Worm (Caenorhabditis elegans) whole organism, L1 larva: Measurements from ENCODE around the gene fbxl-2.

Experiments
- C34B4.2 ChIP-seq: sonication (generic microtip); optimal IDR thresholded peaks from 2 replicates; lab custom pipeline; 2017; ENCODE audit warnings: mild to moderate bottlenecking, missing genetic modification characterization, missing compliant biosample characterization
- F16B12.6 ChIP-seq: fragments of 150-350 bp; optimal IDR thresholded peaks from 2 replicates; lab custom pipeline; 2014; ENCODE audit warnings: missing biosample characterization, missing genetic modification characterization
- Y116A8C.19 ChIP-seq: sonication (generic microtip); optimal IDR thresholded peaks from 2 replicates; lab custom pipeline; 2016; ENCODE audit warnings: missing compliant biosample characterization, missing genetic modification characterization, borderline replicate concordance
- aha-1 ChIP-seq: fragments of 150-350 bp; optimal IDR thresholded peaks from 2 replicates; lab custom pipeline; 2014; ENCODE audit warnings: missing biosample characterization, missing genetic modification characterization
- alr-1 ChIP-seq: fragments of 200-800 bp; sonication (Bioruptor generic); optimal IDR thresholded peaks from 2 replicates; lab custom pipeline; 2018; ENCODE audit warnings: borderline replicate concordance, mild to moderate bottlenecking, missing genetic modification characterization, missing compliant biosample characterization
- aly-2 ChIP-seq: fragments of 150-350 bp; optimal IDR thresholded peaks from 2 replicates; lab custom pipeline; 2014; ENCODE audit warnings: missing biosample characterization, missing genetic modification characterization
- blmp-1 ChIP-seq: fragments of 150-350 bp; optimal IDR thresholded peaks from 2 replicates; lab custom pipeline; 2014; ENCODE audit warnings: missing biosample characterization, missing genetic modification characterization
- ceh-8 ChIP-seq: fragments of 200-800 bp; sonication (Bioruptor generic); optimal IDR thresholded peaks from 2 replicates; lab custom pipeline; 2018; ENCODE audit warnings: mild to moderate bottlenecking, missing genetic modification characterization, moderate library complexity, missing compliant biosample characterization
- ceh-82 ChIP-seq, 3 experiments: fragments of 150-350 bp in 1 of 3; sonication (generic microtip) in 2 of 3; optimal IDR thresholded peaks; 2 replicates each; lab custom pipeline; 2014 to 2017; ENCODE audit warnings: missing biosample characterization in 3 of 3, missing genetic modification characterization in 3 of 3
- ceh-88 ChIP-seq: fragments of 200-800 bp; sonication (Bioruptor generic); IDR thresholded peaks from 2 replicates; pipeline ENCODE4 v1.3.6; 2022; ENCODE audit warnings: missing genetic modification characterization, missing compliant biosample characterization
- ceh-90 ChIP-seq: sonication (generic microtip); optimal IDR thresholded peaks from 2 replicates; lab custom pipeline; 2016; ENCODE audit warnings: missing genetic modification characterization, missing compliant biosample characterization
- dsc-1 ChIP-seq: sonication (generic microtip); optimal IDR thresholded peaks from 2 replicates; lab custom pipeline; 2016; ENCODE audit warnings: mild to moderate bottlenecking, missing genetic modification characterization, missing compliant biosample characterization
- efl-3 ChIP-seq: fragments of 200-800 bp; sonication (Bioruptor generic); optimal IDR thresholded peaks from 2 replicates; lab custom pipeline; 2018; ENCODE audit warnings: mild to moderate bottlenecking, missing genetic modification characterization, missing compliant biosample characterization
- elt-3 ChIP-seq, 6 experiments: fragments of 150-350 bp in 1 of 6; sonication (generic microtip); optimal IDR thresholded peaks; 2 replicates each; lab custom pipeline; 2017 to 2018; ENCODE audit warnings: missing biosample characterization in 6 of 6, missing genetic modification characterization in 6 of 6, inconsistent platforms in 1 of 6
- ets-5 ChIP-seq: fragments of 200-800 bp; sonication (Bioruptor generic); IDR thresholded peaks from 2 replicates; pipeline ENCODE4 v1.3.6; 2022; ENCODE audit warnings: missing genetic modification characterization, missing compliant biosample characterization
- fkh-10 ChIP-seq: sonication (generic microtip); optimal IDR thresholded peaks from 2 replicates; lab custom pipeline; 2017; ENCODE audit warnings: missing biosample characterization, missing genetic modification reagents, missing genetic modification characterization
- fkh-4 ChIP-seq: sonication (generic microtip); optimal IDR thresholded peaks from 2 replicates; lab custom pipeline; 2016; ENCODE audit warnings: missing compliant biosample characterization, missing genetic modification characterization, borderline replicate concordance
- fkh-8 ChIP-seq: sonication (generic microtip); optimal IDR thresholded peaks from 2 replicates; lab custom pipeline; 2016; ENCODE audit warnings: mild to moderate bottlenecking, missing genetic modification characterization, missing compliant biosample characterization
- fos-1 ChIP-seq: fragments of 150-350 bp; optimal IDR thresholded peaks from 2 replicates; lab custom pipeline; 2014; ENCODE audit warnings: missing biosample characterization, missing genetic modification characterization
- irx-1 ChIP-seq: sonication (generic microtip); optimal IDR thresholded peaks from 2 replicates; lab custom pipeline; 2016; ENCODE audit warnings: missing genetic modification characterization, missing compliant biosample characterization
- isw-1 ChIP-seq: fragments of 200-800 bp; sonication (Bioruptor generic); IDR thresholded peaks from 2 replicates; pipeline ENCODE4 v1.3.6; 2022; ENCODE audit warnings: missing genetic modification characterization, missing compliant biosample characterization
- jun-1 ChIP-seq: fragments of 150-350 bp; optimal IDR thresholded peaks from 2 replicates; lab custom pipeline; 2014; ENCODE audit warnings: missing biosample characterization, missing genetic modification reagents, missing genetic modification characterization
- lin-14 ChIP-seq: fragments of 200-800 bp; sonication (Bioruptor generic); optimal IDR thresholded peaks from 2 replicates; lab custom pipeline; 2018; ENCODE audit warnings: mild to moderate bottlenecking, missing genetic modification characterization, moderate library complexity, missing compliant biosample characterization
- lin-15B ChIP-seq: fragments of 150-350 bp; sonication (generic microtip); optimal IDR thresholded peaks from 3 replicates; lab custom pipeline; 2014; ENCODE audit warnings: missing biosample characterization, missing genetic modification characterization
- lin-35 ChIP-seq, 2 experiments: fragments of 150-350 bp; optimal IDR thresholded peaks; 2 replicates each; lab custom pipeline; 2014; ENCODE audit warnings: missing biosample characterization in 2 of 2, missing genetic modification characterization in 2 of 2, missing genetic modification reagents in 2 of 2
- lir-3 ChIP-seq: sonication (generic microtip); optimal IDR thresholded peaks from 2 replicates; lab custom pipeline; 2016; ENCODE audit warnings: mild to moderate bottlenecking, missing genetic modification characterization, moderate library complexity, missing compliant biosample characterization; ENCODE audit not compliant: poor library complexity
- lsy-2 ChIP-seq, 2 experiments: fragments of 150-350 bp; optimal IDR thresholded peaks; 2 replicates each; lab custom pipeline; 2014; ENCODE audit warnings: missing biosample characterization in 2 of 2, missing genetic modification characterization in 2 of 2
- mab-9 ChIP-seq: fragments of 200-800 bp; sonication (Bioruptor generic); IDR thresholded peaks from 2 replicates; pipeline ENCODE4 v1.3.6; 2022; ENCODE audit warnings: missing genetic modification reagents, missing genetic modification characterization, missing compliant biosample characterization
- mef-2 ChIP-seq: fragments of 150-350 bp; optimal IDR thresholded peaks from 2 replicates; lab custom pipeline; 2014; ENCODE audit warnings: missing biosample characterization, missing genetic modification characterization
- mep-1 ChIP-seq: fragments of 150-350 bp; optimal IDR thresholded peaks from 2 replicates; lab custom pipeline; 2014; ENCODE audit warnings: missing biosample characterization, missing genetic modification characterization
- nhr-11 ChIP-seq: fragments of 150-350 bp; optimal IDR thresholded peaks from 2 replicates; lab custom pipeline; 2014; ENCODE audit warnings: missing biosample characterization, missing genetic modification characterization
- nhr-12 ChIP-seq: sonication (generic microtip); optimal IDR thresholded peaks from 2 replicates; lab custom pipeline; 2017; ENCODE audit warnings: missing biosample characterization, missing genetic modification characterization
- nhr-19 ChIP-seq: fragments of 200-800 bp; sonication (Bioruptor generic); conservative IDR thresholded peaks from 2 replicates; pipeline ENCODE4 v1.3.6; 2022; ENCODE audit warnings: missing genetic modification characterization, missing compliant biosample characterization
- nhr-20 ChIP-seq: sonication (generic microtip); optimal IDR thresholded peaks from 2 replicates; lab custom pipeline; 2016; ENCODE audit warnings: mild to moderate bottlenecking, missing genetic modification characterization, missing compliant biosample characterization
- nhr-77 ChIP-seq: fragments of 150-350 bp; optimal IDR thresholded peaks from 2 replicates; lab custom pipeline; 2014; ENCODE audit warnings: missing biosample characterization, missing genetic modification characterization
- nhr-84 ChIP-seq: sonication (generic microtip); optimal IDR thresholded peaks from 2 replicates; lab custom pipeline; 2017; ENCODE audit warnings: missing biosample characterization, missing genetic modification characterization
- nhr-90 ChIP-seq: sonication (generic microtip); optimal IDR thresholded peaks from 2 replicates; lab custom pipeline; 2016; ENCODE audit warnings: mild to moderate bottlenecking, missing genetic modification characterization, missing compliant biosample characterization; ENCODE audit not compliant: poor library complexity
- pag-3 ChIP-seq: sonication (generic microtip); optimal IDR thresholded peaks from 2 replicates; lab custom pipeline; 2017; ENCODE audit warnings: missing genetic modification characterization, mild to moderate bottlenecking, missing compliant biosample characterization, antibody characterized with exemption, borderline replicate concordance; ENCODE audit not compliant: insufficient read depth
- pax-3 ChIP-seq: fragments of 200-800 bp; sonication (Bioruptor generic); optimal IDR thresholded peaks from 2 replicates; lab custom pipeline; 2018; ENCODE audit warnings: mild to moderate bottlenecking, missing genetic modification characterization, moderate library complexity, missing compliant biosample characterization
- rnt-1 ChIP-seq: sonication (generic microtip); optimal IDR thresholded peaks from 2 replicates; lab custom pipeline; 2016; ENCODE audit warnings: mild to moderate bottlenecking, missing genetic modification characterization, moderate library complexity, missing compliant biosample characterization
- skn-1 ChIP-seq: fragments of 150-350 bp; optimal IDR thresholded peaks from 2 replicates; lab custom pipeline; 2014; ENCODE audit warnings: missing biosample characterization, missing genetic modification characterization
- snu-23 ChIP-seq: sonication (generic microtip); optimal IDR thresholded peaks from 2 replicates; lab custom pipeline; 2016; ENCODE audit warnings: missing genetic modification characterization, missing compliant biosample characterization
- sup-37 ChIP-seq: fragments of 200-800 bp; sonication (Bioruptor generic); optimal IDR thresholded peaks from 2 replicates; lab custom pipeline; 2018; ENCODE audit warnings: mild to moderate bottlenecking, missing genetic modification characterization, missing compliant biosample characterization
- swsn-7 ChIP-seq: sonication (generic microtip); optimal IDR thresholded peaks from 2 replicates; lab custom pipeline; 2016; ENCODE audit warnings: missing genetic modification characterization, missing compliant biosample characterization
- tbx-2 ChIP-seq: sonication (generic microtip); optimal IDR thresholded peaks from 2 replicates; lab custom pipeline; 2016; ENCODE audit warnings: missing genetic modification characterization, missing compliant biosample characterization
- tlp-1 ChIP-seq: fragments of 150-350 bp; optimal IDR thresholded peaks from 2 replicates; lab custom pipeline; 2014; ENCODE audit warnings: missing biosample characterization, missing genetic modification characterization
- unc-130 ChIP-seq: fragments of 150-350 bp; optimal IDR thresholded peaks from 2 replicates; lab custom pipeline; 2017; ENCODE audit warnings: missing biosample characterization, missing genetic modification characterization, inconsistent platforms
- unc-30 ChIP-seq: sonication (generic microtip); optimal IDR thresholded peaks from 2 replicates; lab custom pipeline; 2017; ENCODE audit warnings: missing biosample characterization, missing genetic modification characterization
- unc-62 ChIP-seq: fragments of 150-350 bp; optimal IDR thresholded peaks from 2 replicates; lab custom pipeline; 2014; ENCODE audit warnings: missing biosample characterization, missing genetic modification reagents, missing genetic modification characterization
- unc-98 ChIP-seq: fragments of 200-800 bp; sonication (Bioruptor generic); IDR thresholded peaks from 2 replicates; pipeline ENCODE4 v1.3.6; 2022; ENCODE audit warnings: missing genetic modification characterization, missing compliant biosample characterization
- vab-15 ChIP-seq: sonication (generic microtip); optimal IDR thresholded peaks from 2 replicates; lab custom pipeline; 2017; ENCODE audit warnings: missing genotype, mild to moderate bottlenecking, missing genetic modification characterization, missing compliant biosample characterization
- zag-1 ChIP-seq: fragments of 150-350 bp; optimal IDR thresholded peaks from 2 replicates; lab custom pipeline; 2014; ENCODE audit warnings: missing biosample characterization, missing genetic modification characterization
- ztf-11 ChIP-seq, 2 experiments: sonication (generic microtip); optimal IDR thresholded peaks; 2 replicates each; lab custom pipeline; 2016 to 2017; ENCODE audit warnings: missing genetic modification characterization in 2 of 2, missing biosample characterization in 1 of 2, missing compliant biosample characterization in 1 of 2

fbxl-2 gene

DNA sequence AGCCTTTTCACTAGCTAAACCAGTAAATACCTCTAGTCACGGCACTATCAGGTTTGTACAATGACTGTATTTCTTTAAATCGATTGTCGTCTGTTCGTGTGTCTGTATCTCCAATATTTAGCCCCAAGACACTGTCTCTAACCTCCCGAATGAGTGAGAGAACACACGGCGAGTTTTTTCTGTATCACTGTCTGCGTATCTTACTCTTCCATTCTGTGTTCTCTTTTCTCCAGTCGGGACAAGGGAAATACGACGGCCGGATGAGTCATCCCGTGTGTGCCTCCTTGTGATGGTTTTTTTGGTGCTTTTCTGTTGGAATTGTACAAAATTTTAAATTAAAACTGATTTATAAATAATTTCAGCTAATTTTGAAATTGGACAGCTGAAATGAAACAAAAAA lies 39.0 kb downstream of the fbxl-2 start:
- TF ChIP-seq zag-1 (tag; lab: Kevin White, UChicago), result no peak
- peak; percentile 57 for TF ChIP-seq F16B12.6 (tag; lab: Kevin White, UChicago)
- TF ChIP-seq elt-3 (tag; optimal IDR thresholded peaks at IDR 0.05; lab: Kevin White, UChicago), result peak in 3 of 6 experiments; percentile 3 to 78 (median 38)
- TF ChIP-seq lir-3 (tag; lab: Kevin White, UChicago), result peak; percentile 22
- no peak for TF ChIP-seq pag-3 (tag; lab: Kevin White, UChicago)
- TF ChIP-seq lin-15B (tag; lab: Kevin White, UChicago), result peak; percentile 52
- no peak for TF ChIP-seq alr-1 (tag; lab: Kevin White, UChicago)
- TF ChIP-seq fkh-8 (tag; lab: Kevin White, UChicago), result no peak
- TF ChIP-seq ets-5, result no peak
- peak; percentile 45 to 80 for TF ChIP-seq lsy-2 (tag; optimal IDR thresholded peaks at IDR 0.05; lab: Kevin White, UChicago)
- TF ChIP-seq tbx-2, result peak; percentile 56
- TF ChIP-seq sup-37 (GFP tag; lab: Kevin White, UChicago), result no peak
- no peak for TF ChIP-seq nhr-84 (tag; lab: Kevin White, UChicago)
- TF ChIP-seq ceh-8 (GFP tag; lab: Kevin White, UChicago), result no peak
- peak; percentile 93 for TF ChIP-seq lin-14
- peak; percentile 67 for TF ChIP-seq nhr-77 (tag; lab: Kevin White, UChicago)
- TF ChIP-seq ceh-82 (tag; optimal IDR thresholded peaks at IDR 0.05; lab: Kevin White, UChicago), result peak; percentile 2 to 53 (median 49)
- no peak for TF ChIP-seq dsc-1 (tag; lab: Kevin White, UChicago)
- TF ChIP-seq C34B4.2 (tag; lab: Kevin White, UChicago), result no peak
- peak; percentile 63 for TF ChIP-seq nhr-20
- no peak for TF ChIP-seq fkh-10 (GFP tag; lab: Kevin White, UChicago)
- TF ChIP-seq unc-30 (tag; lab: Kevin White, UChicago), result no peak
- TF ChIP-seq pax-3 (tag; lab: Kevin White, UChicago), result no peak
- no peak for TF ChIP-seq unc-98
- TF ChIP-seq mab-9 (GFP tag; lab: Robert Waterston, UW), result no peak
- no peak for TF ChIP-seq aha-1 (tag; lab: Kevin White, UChicago)
- no peak for TF ChIP-seq vab-15 (tag; lab: Kevin White, UChicago)
- TF ChIP-seq jun-1, result peak; percentile 96
- TF ChIP-seq isw-1 (GFP tag; lab: Robert Waterston, UW), result no peak
- no peak for TF ChIP-seq ztf-11 (tag; optimal IDR thresholded peaks at IDR 0.05; lab: Kevin White, UChicago)
- TF ChIP-seq mef-2, result no peak
- no peak for TF ChIP-seq nhr-11 (tag; lab: Kevin White, UChicago)
- TF ChIP-seq lin-35 (GFP tag; optimal IDR thresholded peaks at IDR 0.05; lab: Kevin White, UChicago), result peak; percentile 53 to 79
- peak; percentile 50 for TF ChIP-seq nhr-90
- peak; percentile 99 for TF ChIP-seq fos-1 (tag; lab: Kevin White, UChicago)
- TF ChIP-seq tlp-1, result no peak
- no peak for TF ChIP-seq ceh-90 (tag; lab: Kevin White, UChicago)
- TF ChIP-seq unc-130, result no peak
- no peak for TF ChIP-seq Y116A8C.19
- no peak for TF ChIP-seq irx-1
- TF ChIP-seq skn-1 (tag; lab: Kevin White, UChicago), result peak; percentile 27
- peak; percentile 80 for TF ChIP-seq blmp-1 (tag; lab: Kevin White, UChicago)
- peak; percentile 72 for TF ChIP-seq snu-23 (GFP tag; lab: Kevin White, UChicago)
- no peak for TF ChIP-seq fkh-4 (tag; lab: Kevin White, UChicago)
- TF ChIP-seq ceh-88 (GFP tag; lab: Robert Waterston, UW), result no peak
- peak; percentile 42; the same call in 1 of the 2 replicates for TF ChIP-seq nhr-19 (GFP tag; lab: Robert Waterston, UW)
- TF ChIP-seq aly-2 (tag; lab: Kevin White, UChicago), result peak; percentile 8
- peak; percentile 44 for TF ChIP-seq rnt-1 (tag; lab: Kevin White, UChicago)
- TF ChIP-seq nhr-12 (tag; lab: Kevin White, UChicago), result no peak
- TF ChIP-seq mep-1 (tag; lab: Kevin White, UChicago), result peak; percentile 85
- no peak for TF ChIP-seq efl-3 (GFP tag; lab: Kevin White, UChicago)
- TF ChIP-seq unc-62, result no peak
- TF ChIP-seq swsn-7 (tag; lab: Kevin White, UChicago), result peak; percentile 47
